Worm (Caenorhabditis elegans) whole organism, L4/young adult: ENCODE results near the gene unc-18.

Source experiments
- W03F9.2 ChIP-seq: fragments of 150-350 bp; optimal IDR thresholded peaks from 2 replicates; lab custom pipeline; 2014; ENCODE audit warnings: missing biosample characterization, missing genetic modification characterization
- dao-5 ChIP-seq: sonication (generic microtip); optimal IDR thresholded peaks from 2 replicates; lab custom pipeline; 2016; ENCODE audit warnings: missing genotype, missing genetic modification characterization, moderate library complexity, missing compliant biosample characterization
- him-1 ChIP-seq: sonication (generic microtip); optimal IDR thresholded peaks from 2 replicates; lab custom pipeline; 2016; ENCODE audit warnings: missing genotype, missing genetic modification reagents, missing genetic modification characterization, missing compliant biosample characterization

The unc-18 gene

ce11 chrX:7681965-7682946 lies at the start of gene unc-18:
Gene unc-18 (plus strand): TSS chrX:7682896.
- TF ChIP-seq him-1 (tag; lab: Kevin White, UChicago) (no peak), W03F9.2 (no peak), dao-5 (tag; lab: Kevin White, UChicago) (no peak)

- TF ChIP-seq dao-5 (tag; lab: Kevin White, UChicago): no peak
- no peak for TF ChIP-seq him-1 (tag; lab: Kevin White, UChicago)
- TF ChIP-seq W03F9.2: no peak
These were observed 46.7 kb upstream of the unc-18 start for ce11 chrX:7636037-7636436.

ce11 chrX:7638790-7639189 lies 43.9 kb upstream of the unc-18 start:
- TF ChIP-seq dao-5 (tag; lab: Kevin White, UChicago) (no peak), him-1 (tag; lab: Kevin White, UChicago) (no peak), W03F9.2 (no peak)

ce11 chrX:7640391-7640790 lies 42.3 kb upstream of the unc-18 start:
- TF ChIP-seq dao-5 (tag; lab: Kevin White, UChicago): no peak
- TF ChIP-seq him-1 (tag; lab: Kevin White, UChicago): no peak
- no peak for TF ChIP-seq W03F9.2

ce11 chrX:7640811-7641210 lies 41.9 kb upstream of the unc-18 start:
- TF ChIP-seq dao-5 (tag; lab: Kevin White, UChicago) (no peak), W03F9.2 (no peak)

ce11 chrX:7645313-7645712 lies 37.4 kb upstream of the unc-18 start, which contains the start of gene F26A10.2:
Gene F26A10.2 (minus strand): TSS chrX:7645413.
- no peak for TF ChIP-seq W03F9.2
- no peak for TF ChIP-seq dao-5 (tag; lab: Kevin White, UChicago)

ce11 chrX:7651219-7651958 lies 31.3 kb upstream of the unc-18 start:
- TF ChIP-seq him-1 (tag; lab: Kevin White, UChicago) (no peak), dao-5 (tag; lab: Kevin White, UChicago) (no peak), W03F9.2 (no peak)

ce11 chrX:7652308-7652707 lies 30.4 kb upstream of the unc-18 start:
- no peak for TF ChIP-seq dao-5 (tag; lab: Kevin White, UChicago)
- no peak for TF ChIP-seq him-1 (tag; lab: Kevin White, UChicago)
- no peak for TF ChIP-seq W03F9.2

- TF ChIP-seq W03F9.2 (no peak), him-1 (tag; lab: Kevin White, UChicago) (peak; percentile 30), dao-5 (tag; lab: Kevin White, UChicago) (no peak)
These were observed 28.8 kb upstream of the unc-18 start for ce11 chrX:7653708-7654390.

- no peak for TF ChIP-seq him-1 (tag; lab: Kevin White, UChicago)
- no peak for TF ChIP-seq dao-5 (tag; lab: Kevin White, UChicago)
- TF ChIP-seq W03F9.2: no peak
These were observed 27.2 kb upstream of the unc-18 start for ce11 chrX:7655469-7656003.

ce11 chrX:7656875-7657274 lies 25.8 kb upstream of the unc-18 start, which contains the start of gene F27D9.12:
Gene F27D9.12 (minus strand): TSS chrX:7656975.
- TF ChIP-seq dao-5 (tag; lab: Kevin White, UChicago) (no peak), him-1 (tag; lab: Kevin White, UChicago) (no peak), W03F9.2 (no peak)

- no peak for TF ChIP-seq him-1 (tag; lab: Kevin White, UChicago)
- TF ChIP-seq W03F9.2: no peak
- no peak for TF ChIP-seq dao-5 (tag; lab: Kevin White, UChicago)
These were observed 22.9 kb upstream of the unc-18 start for ce11 chrX:7659591-7660433.
